Fruit fly (Drosophila melanogaster) whole organism, embryonic: ENCODE results near the gene TbCMF46.
A peak's percentile ranks its signal among the peaks of the same experiment; 100 is the strongest.

Experiments
- ATbp ChIP-seq: fragments of 200-800 bp; sonication (Bioruptor generic); optimal IDR thresholded peaks from 2 replicates; lab custom pipeline; 2017; ENCODE audit warnings: missing biosample characterization, mild to moderate bottlenecking, missing genetic modification characterization, missing genetic modification reagents
- Abd-B ChIP-seq: fragments of 200-800 bp; sonication (Bioruptor generic); optimal IDR thresholded peaks from 2 replicates; lab custom pipeline; 2018; ENCODE audit warnings: missing biosample characterization, mild to moderate bottlenecking, missing genetic modification characterization, moderate library complexity
- CG10366 ChIP-seq: fragments of 200-800 bp; sonication (Bioruptor generic); IDR thresholded peaks from 2 replicates; pipeline ENCODE4 v1.3.6; 2022; ENCODE audit warnings: missing biosample characterization, missing genetic modification characterization
- CG12236 ChIP-seq: fragments of 200-800 bp; sonication (Bioruptor generic); optimal IDR thresholded peaks from 2 replicates; lab custom pipeline; 2016; ENCODE audit warnings: missing biosample characterization, missing genetic modification characterization
- CG13123 ChIP-seq: fragments of 200-800 bp; sonication (Bioruptor generic); optimal IDR thresholded peaks from 2 replicates; lab custom pipeline; 2016; ENCODE audit warnings: missing biosample characterization, missing genetic modification characterization
- CG13287 ChIP-seq: fragments of 200-800 bp; sonication (Bioruptor generic); IDR thresholded peaks from 2 replicates; pipeline ENCODE4 v1.3.6; 2022; ENCODE audit warnings: missing biosample characterization, missing genetic modification characterization; ENCODE audit not compliant: partially characterized antibody
- CG14860 ChIP-seq: fragments of 200-800 bp; sonication (Bioruptor generic); IDR thresholded peaks from 3 replicates; pipeline ENCODE4 v1.3.6; 2022; ENCODE audit warnings: missing biosample characterization, missing genetic modification characterization; ENCODE audit not compliant: partially characterized antibody
- CG14965 ChIP-seq: fragments of 200-800 bp; sonication (Bioruptor generic); optimal IDR thresholded peaks from 2 replicates; lab custom pipeline; 2016; ENCODE audit warnings: missing biosample characterization, missing genetic modification characterization, borderline replicate concordance
- CG15479 ChIP-seq: fragments of 200-800 bp; sonication (Bioruptor generic); optimal IDR thresholded peaks from 3 replicates; lab custom pipeline; 2019; ENCODE audit warnings: missing biosample characterization, mild to moderate bottlenecking, missing genetic modification characterization, moderate library complexity
- CG2116 ChIP-seq: fragments of 200-800 bp; sonication (Bioruptor generic); optimal IDR thresholded peaks from 3 replicates; lab custom pipeline; 2018; ENCODE audit warnings: missing biosample characterization, mild to moderate bottlenecking, missing genetic modification characterization
- CG2889 ChIP-seq: fragments of 200-800 bp; sonication (Bioruptor generic); IDR thresholded peaks from 3 replicates; pipeline ENCODE4 v1.3.6; 2022; ENCODE audit warnings: missing biosample characterization, missing genetic modification characterization
- CG4617 ChIP-seq: fragments of 200-800 bp; sonication (Bioruptor generic); optimal IDR thresholded peaks from 3 replicates; lab custom pipeline; 2016; ENCODE audit warnings: missing biosample characterization, missing genetic modification characterization, borderline replicate concordance
- CG7357 ChIP-seq: fragments of 200-800 bp; sonication (Bioruptor generic); IDR thresholded peaks from 3 replicates; pipeline ENCODE4 v1.3.6; 2022; ENCODE audit warnings: missing biosample characterization, missing genetic modification characterization
- CG8290 ChIP-seq, 3 experiments: fragments of 200-800 bp; sonication (Bioruptor generic); optimal IDR thresholded peaks; 2 replicates each; lab custom pipeline; 2016 to 2019; ENCODE audit warnings: missing biosample characterization in 3 of 3, missing genetic modification characterization in 3 of 3, mild to moderate bottlenecking in 2 of 3, moderate library complexity in 1 of 3
- CG8478 ChIP-seq: fragments of >200 bp; optimal IDR thresholded peaks from 2 replicates; lab custom pipeline; 2018
- CG9932 ChIP-seq: fragments of 200-800 bp; sonication (Bioruptor generic); IDR thresholded peaks from 2 replicates; pipeline ENCODE4 v1.3.6; 2022; ENCODE audit warnings: missing biosample characterization, missing genetic modification characterization
- CkIIα-i1 ChIP-seq: fragments of 200-800 bp; sonication (Bioruptor generic); IDR thresholded peaks from 2 replicates; pipeline ENCODE4 v1.3.6; 2022; ENCODE audit warnings: missing biosample characterization, missing genetic modification characterization
- D19A ChIP-seq: fragments of 200-800 bp; optimal IDR thresholded peaks from 3 replicates; lab custom pipeline; 2019; ENCODE audit warnings: missing biosample characterization, mild to moderate bottlenecking, missing genetic modification characterization, moderate library complexity
- Dad ChIP-seq: fragments of 200-800 bp; sonication (Bioruptor generic); optimal IDR thresholded peaks from 3 replicates; lab custom pipeline; 2016; ENCODE audit warnings: missing biosample characterization, missing genetic modification characterization
- Dfd ChIP-seq, 2 experiments: fragments of >200 bp; optimal IDR thresholded peaks; 2 replicates each; lab custom pipeline; 2017; ENCODE audit warnings: missing biosample characterization in 2 of 2, missing genetic modification characterization in 2 of 2
- Gug ChIP-seq: fragments of 200-800 bp; sonication (Bioruptor generic); IDR thresholded peaks from 4 replicates; pipeline ENCODE4 v1.3.6; 2022; ENCODE audit warnings: missing biosample characterization, missing genetic modification characterization
- H15 ChIP-seq: fragments of 200-800 bp; sonication (Bioruptor generic); IDR thresholded peaks from 3 replicates; pipeline ENCODE4 v1.3.6; 2022; ENCODE audit warnings: missing biosample characterization, missing genetic modification characterization
- HmgZ ChIP-seq: fragments of 200-800 bp; sonication (Bioruptor generic); optimal IDR thresholded peaks from 2 replicates; lab custom pipeline; 2018; ENCODE audit warnings: missing biosample characterization, mild to moderate bottlenecking, missing genetic modification characterization
- Hmx ChIP-seq: fragments of 200-800 bp; sonication (Bioruptor generic); optimal IDR thresholded peaks from 2 replicates; lab custom pipeline; 2016; ENCODE audit warnings: missing biosample characterization, missing genetic modification characterization
- Mad ChIP-seq: fragments of 200-800 bp; sonication (Bioruptor generic); optimal IDR thresholded peaks from 2 replicates; lab custom pipeline; 2016; ENCODE audit warnings: missing biosample characterization, missing genetic modification characterization
- Max ChIP-seq: fragments of 200-800 bp; sonication (Bioruptor generic); optimal IDR thresholded peaks from 2 replicates; lab custom pipeline; 2016; ENCODE audit warnings: missing biosample characterization, mild to moderate bottlenecking, missing genetic modification characterization
- Nf-YB ChIP-seq: fragments of 200-800 bp; sonication (Bioruptor generic); optimal IDR thresholded peaks from 3 replicates; lab custom pipeline; 2019; ENCODE audit warnings: missing biosample characterization, mild to moderate bottlenecking, missing genetic modification characterization, moderate library complexity
- Ptx1 ChIP-seq: fragments of 200-800 bp; sonication (Bioruptor generic); IDR thresholded peaks from 2 replicates; pipeline ENCODE4 v1.3.6; 2022; ENCODE audit warnings: missing biosample characterization, missing genetic modification characterization
- Six4 ChIP-seq: fragments of 200-800 bp; sonication (Bioruptor generic); optimal IDR thresholded peaks from 2 replicates; lab custom pipeline; 2016; ENCODE audit warnings: missing biosample characterization, missing genetic modification characterization
- Sox100B ChIP-seq: fragments of 200-800 bp; sonication (Bioruptor generic); optimal IDR thresholded peaks from 3 replicates; lab custom pipeline; 2018; ENCODE audit warnings: missing biosample characterization, mild to moderate bottlenecking, missing genetic modification characterization
- ci ChIP-seq: fragments of 200-800 bp; sonication (Bioruptor generic); IDR thresholded peaks from 3 replicates; pipeline ENCODE4 v1.3.6; 2022; ENCODE audit warnings: missing biosample characterization, missing genetic modification characterization
- cwo ChIP-seq: fragments of 200-800 bp; sonication (Bioruptor generic); optimal IDR thresholded peaks from 3 replicates; lab custom pipeline; 2017; ENCODE audit warnings: missing biosample characterization, missing genetic modification characterization, mild to moderate bottlenecking, moderate library complexity, missing genetic modification reagents
- danr ChIP-seq: fragments of 200-800 bp; sonication (Bioruptor generic); IDR thresholded peaks from 2 replicates; pipeline ENCODE4 v1.3.6; 2022; ENCODE audit warnings: missing biosample characterization, missing genetic modification characterization
- hbn ChIP-seq: fragments of 200-800 bp; sonication (Bioruptor generic); IDR thresholded peaks from 2 replicates; pipeline ENCODE4 v1.3.6; 2022; ENCODE audit warnings: missing biosample characterization, missing genetic modification characterization; ENCODE audit not compliant: partially characterized antibody
- insv ChIP-seq, 2 experiments: fragments of 200-800 bp; sonication (Bioruptor generic); optimal IDR thresholded peaks; 3 replicates each; lab custom pipeline; 2016 to 2018; ENCODE audit warnings: missing biosample characterization in 2 of 2, missing genetic modification characterization in 2 of 2
- inv ChIP-seq: fragments of 200-800 bp; sonication (Bioruptor generic); IDR thresholded peaks from 2 replicates; pipeline ENCODE4 v1.3.6; 2022; ENCODE audit warnings: missing biosample characterization, missing genetic modification characterization; ENCODE audit not compliant: partially characterized antibody
- jing ChIP-seq: fragments of 200-800 bp; sonication (Bioruptor generic); optimal IDR thresholded peaks from 2 replicates; lab custom pipeline; 2018; ENCODE audit warnings: missing biosample characterization, mild to moderate bottlenecking, missing genetic modification characterization
- klu ChIP-seq: fragments of 200-800 bp; sonication (Bioruptor generic); IDR thresholded peaks from 2 replicates; pipeline ENCODE4 v1.3.6; 2022; ENCODE audit warnings: missing biosample characterization, missing genetic modification characterization
- mam ChIP-seq: fragments of 200-800 bp; sonication (Bioruptor generic); optimal IDR thresholded peaks from 3 replicates; lab custom pipeline; 2016; ENCODE audit warnings: missing biosample characterization, missing genetic modification characterization
- org-1 ChIP-seq: fragments of 200-800 bp; sonication (Bioruptor generic); optimal IDR thresholded peaks from 2 replicates; lab custom pipeline; 2017; ENCODE audit warnings: missing biosample characterization, missing genetic modification characterization
- pan ChIP-seq, 4 experiments: fragments of >200 bp in 3 of 4; fragments of 200-800 bp in 1 of 4; sonication (Bioruptor generic) in 1 of 4; optimal IDR thresholded peaks in 3 of 4; IDR thresholded peaks in 1 of 4; 2 replicates each; pipeline versions ENCODE4 v1.3.6 to Lab custom; 2017 to 2022; ENCODE audit warnings: missing biosample characterization in 2 of 4, missing genetic modification characterization in 2 of 4, mixed read lengths in 1 of 4
- pros ChIP-seq: fragments of 200-800 bp; sonication (Bioruptor generic); optimal IDR thresholded peaks from 3 replicates; lab custom pipeline; 2019; ENCODE audit warnings: missing biosample characterization, mild to moderate bottlenecking, missing genetic modification characterization, moderate library complexity
- sens ChIP-seq: fragments of 200-800 bp; sonication (Bioruptor generic); peaks from one replicate; lab custom pipeline; 2016; ENCODE audit warnings: missing biosample characterization, missing genetic modification characterization
- slbo ChIP-seq: fragments of 200-800 bp; sonication (Bioruptor generic); IDR thresholded peaks from 2 replicates; pipeline ENCODE4 v1.3.6; 2022; ENCODE audit warnings: missing biosample characterization, missing genetic modification characterization
- trh ChIP-seq: fragments of 200-800 bp; sonication (Bioruptor generic); optimal IDR thresholded peaks from 2 replicates; lab custom pipeline; 2016; ENCODE audit warnings: missing biosample characterization, missing genetic modification characterization
- vnd ChIP-seq: fragments of 200-800 bp; sonication (Bioruptor generic); IDR thresholded peaks from 3 replicates; pipeline ENCODE4 v1.3.6; 2022; ENCODE audit warnings: missing biosample characterization, missing genetic modification characterization; ENCODE audit not compliant: partially characterized antibody
- wek ChIP-seq: fragments of 200-800 bp; sonication (Bioruptor generic); optimal IDR thresholded peaks from 3 replicates; lab custom pipeline; 2018; ENCODE audit warnings: missing biosample characterization, mild to moderate bottlenecking, missing genetic modification characterization, moderate library complexity
- zen ChIP-seq: fragments of 200-800 bp; sonication (Bioruptor generic); optimal IDR thresholded peaks from 3 replicates; lab custom pipeline; 2018; ENCODE audit warnings: missing biosample characterization, mild to moderate bottlenecking, missing genetic modification characterization, moderate library complexity

Gene TbCMF46

DNA sequence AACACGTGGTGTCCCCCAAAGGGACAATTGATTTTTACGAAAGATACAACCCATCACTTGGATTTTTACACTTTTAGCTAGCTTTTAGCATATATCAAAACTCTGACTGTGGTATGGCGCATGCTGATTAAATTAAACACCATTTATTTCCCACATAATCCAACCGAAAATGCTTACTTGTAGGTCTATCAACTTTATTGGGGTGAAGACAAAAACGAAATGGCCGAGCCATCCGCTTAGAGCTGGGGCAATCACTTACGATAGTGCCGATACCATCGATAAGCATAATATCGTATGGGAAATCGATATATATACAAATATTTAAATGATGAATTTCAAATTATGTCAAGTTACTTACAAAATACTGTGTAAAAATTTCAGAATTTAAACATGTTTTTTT lies 27.4 kb downstream of the TbCMF46 start, which contains the start of gene RpS2 (continued):
- peak; percentile 36 for TF ChIP-seq CG13123 (GFP tag; lab: Kevin White, UChicago)
- TF ChIP-seq, all 482 proteins: peak for 219

DNA sequence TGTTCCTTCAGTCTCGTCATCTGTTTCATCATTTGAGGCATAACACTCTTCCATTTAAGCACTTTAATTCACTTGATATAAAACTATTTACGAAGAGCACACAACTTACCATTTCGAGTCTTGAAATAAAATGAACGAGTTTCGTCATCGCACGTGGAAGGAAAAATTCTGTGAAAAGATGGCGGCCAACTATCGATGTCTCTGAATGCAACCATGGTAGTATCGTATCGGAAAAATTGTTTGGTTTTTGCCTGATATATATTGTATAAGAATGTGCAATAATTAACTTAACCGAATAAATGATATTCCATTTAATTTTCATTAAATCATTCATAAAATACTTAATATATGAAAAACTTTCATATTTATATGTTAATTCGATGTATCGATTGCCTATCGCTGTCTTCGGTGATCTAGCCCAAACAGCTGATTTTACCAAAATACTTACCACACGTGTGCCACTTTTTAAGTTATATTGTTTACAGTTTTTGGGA lies 29.7 kb downstream of the TbCMF46 start, which contains the start of gene Bka:
TSS of gene Bka (plus strand) at position 417 of the 494 bp plus-strand sequence.
- TF ChIP-seq CG14965 (GFP tag; lab: Kevin White, UChicago) (no peak), Mad (GFP tag; lab: Kevin White, UChicago) (peak; percentile 15), ATbp (no peak), Abd-B (GFP tag; lab: Kevin White, UChicago) (no peak), CG10366 (GFP tag; lab: Robert Waterston, UW) (no peak), CG15479 (GFP tag; lab: Kevin White, UChicago) (peak; percentile 20), Ptx1 (GFP tag; lab: Robert Waterston, UW) (no peak), klu (no peak), cwo (GFP tag; lab: Kevin White, UChicago) (peak; percentile 54), trh (GFP tag; lab: Kevin White, UChicago) (no peak), CG8290 (GFP tag; optimal IDR thresholded peaks at IDR 0.05; lab: Kevin White, UChicago) (peak; percentile 75), CG8290 (tag; optimal IDR thresholded peaks at IDR 0.05; lab: Kevin White, UChicago) (peak; percentile 56 to 66), CG12236 (GFP tag; lab: Kevin White, UChicago) (no peak), sens (GFP tag; lab: Kevin White, UChicago) (peak; percentile 79), Max (GFP tag; lab: Kevin White, UChicago) (peak; percentile 73), CG14860 (GFP tag; lab: Robert Waterston, UW) (peak; percentile 98), jing (GFP tag; lab: Kevin White, UChicago) (no peak), ci (GFP tag; lab: Robert Waterston, UW) (peak; percentile 76), HmgZ (peak; percentile 83), mam (GFP tag; lab: Kevin White, UChicago) (no peak), Dfd (GFP tag; optimal IDR thresholded peaks at IDR 0.05; lab: Kevin White, UChicago) (no peak), Dad (GFP tag; lab: Kevin White, UChicago) (peak; percentile 25), vnd (GFP tag; lab: Robert Waterston, UW) (peak; percentile 98), CG9932 (GFP tag; lab: Robert Waterston, UW) (no peak), H15 (GFP tag; lab: Robert Waterston, UW) (no peak), inv (peak; percentile 97), CG2116 (peak; percentile 99), CkIIα-i1 (no peak), Hmx (GFP tag; lab: Kevin White, UChicago) (no peak), insv (GFP tag; optimal IDR thresholded peaks at IDR 0.05; lab: Kevin White, UChicago) (peak in 1 of 2 experiments; percentile 50), Sox100B (GFP tag; lab: Kevin White, UChicago) (peak; percentile 69), pros (GFP tag; lab: Kevin White, UChicago) (peak; percentile 6), wek (GFP tag; lab: Kevin White, UChicago) (peak; percentile 40), slbo (GFP tag; lab: Robert Waterston, UW) (0 out of 2 replicates have a peak, but pooled peaks have one; percentile 28), CG13287 (GFP tag; lab: Robert Waterston, UW) (peak; percentile 99), hbn (GFP tag; lab: Robert Waterston, UW) (peak; percentile 98), D19A (peak; percentile 60), danr (no peak), CG4617 (peak; percentile 46), CG8478 (no peak), Six4 (GFP tag; lab: Kevin White, UChicago) (no peak), pan (optimal IDR thresholded peaks at IDR 0.05; lab: Kevin White, UChicago) (no peak), pan (GFP tag; optimal IDR thresholded peaks at IDR 0.05 in 1 of 2, IDR thresholded peaks at IDR 0.05 in 1 of 2) (peak in 1 of 2 experiments; percentile 39), Gug (GFP tag; lab: Robert Waterston, UW) (no peak), zen (tag; lab: Kevin White, UChicago) (peak; percentile 21), Nf-YB (GFP tag; lab: Kevin White, UChicago) (peak; percentile 66), CG2889 (GFP tag; lab: Robert Waterston, UW) (no peak), CG7357 (GFP tag; lab: Robert Waterston, UW) (no peak), org-1 (GFP tag; lab: Kevin White, UChicago) (peak; percentile 8)
